Fruit fly (Drosophila melanogaster): ENCODE measurements around the gene e.

DNA sequence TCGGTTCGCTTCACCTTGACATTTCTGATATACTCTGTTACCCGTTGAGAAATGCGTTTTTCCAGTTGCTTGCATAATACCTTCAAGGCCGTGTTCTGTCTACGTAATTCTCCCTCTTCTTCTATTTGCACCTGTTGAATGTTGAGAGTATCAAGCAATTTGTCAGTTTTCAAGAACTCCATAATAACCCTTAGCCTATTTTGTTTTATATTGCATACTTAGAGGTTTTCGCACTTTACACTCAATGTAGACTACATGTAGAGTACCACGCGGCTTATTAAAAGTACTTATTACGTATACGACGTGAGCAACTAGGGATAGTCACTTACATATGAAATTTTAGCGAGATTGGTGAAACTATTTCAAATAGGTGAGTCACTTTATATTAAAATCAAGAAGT, 33.8 kb downstream of the e start:
- TF ChIP-seq rn (GFP tag; IDR thresholded peaks at IDR 0.05) = no peak
- peak; percentile 0 for TF ChIP-seq CG14655 (GFP tag; optimal IDR thresholded peaks at IDR 0.05)
- no peak for TF ChIP-seq Pif1A (GFP tag; optimal IDR thresholded peaks at IDR 0.05)
- TF ChIP-seq CG12605 (GFP tag; IDR thresholded peaks at IDR 0.05) = no peak
- TF ChIP-seq D1 (tag; optimal IDR thresholded peaks at IDR 0.05) = no peak
- no peak for TF ChIP-seq Pif1B (GFP tag; optimal IDR thresholded peaks at IDR 0.05)
- no peak for TF ChIP-seq gl (tag; optimal IDR thresholded peaks at IDR 0.05)
- TF ChIP-seq CG4496 (GFP tag; IDR thresholded peaks at IDR 0.05) = peak; percentile 25; the same call in 1 of the 3 replicates
- no peak for TF ChIP-seq CG34367 (tag; optimal IDR thresholded peaks at IDR 0.05)
- no peak for TF ChIP-seq fd96Ca (GFP tag; IDR thresholded peaks at IDR 0.05)
- TF ChIP-seq Snoo (tag; optimal IDR thresholded peaks at IDR 0.05) = no peak
- no peak for TF ChIP-seq Ets98B (GFP tag; IDR thresholded peaks at IDR 0.05)
- no peak for TF ChIP-seq CG32121 (GFP tag; IDR thresholded peaks at IDR 0.05)
- no peak for TF ChIP-seq CG13204 (GFP tag; optimal IDR thresholded peaks at IDR 0.05)

Data from whole organism, pupa.